Worm (Caenorhabditis elegans): Measurements from ENCODE around the gene pax-2.

pax-2 gene

DNA sequence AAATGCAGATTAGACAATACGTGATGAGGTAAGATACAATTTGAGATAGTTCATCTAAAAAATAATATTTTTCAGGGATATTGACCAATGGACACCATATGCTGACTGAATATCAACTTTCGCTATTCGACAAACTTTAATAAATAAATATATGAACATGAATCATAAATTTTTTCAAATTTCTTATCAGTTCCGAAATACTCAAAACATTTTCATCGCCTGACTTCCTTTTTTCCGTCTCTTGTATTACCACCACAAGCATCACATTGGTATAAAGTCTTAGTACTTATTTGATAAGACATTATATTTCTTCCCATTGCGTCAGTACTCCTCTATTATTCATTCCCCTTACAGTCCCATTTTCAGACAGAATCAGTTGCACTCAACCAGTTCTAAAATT, 52.0 kb downstream of the pax-2 start, which contains the start of the genes K08D10.10 and R07C12.1:
Gene K08D10.10 (plus strand): TSS at position 93 of the 400 bp plus-strand sequence.
Gene R07C12.1 (plus strand): TSS at position 314 of the 400 bp plus-strand sequence.
- TF ChIP-seq fos-1 (tag; optimal IDR thresholded peaks at IDR 0.05) = no peak
- TF ChIP-seq jun-1 (tag; optimal IDR thresholded peaks at IDR 0.05) = peak; percentile 10
- TF ChIP-seq elt-2 (tag; optimal IDR thresholded peaks at IDR 0.05) = peak; percentile 74

DNA sequence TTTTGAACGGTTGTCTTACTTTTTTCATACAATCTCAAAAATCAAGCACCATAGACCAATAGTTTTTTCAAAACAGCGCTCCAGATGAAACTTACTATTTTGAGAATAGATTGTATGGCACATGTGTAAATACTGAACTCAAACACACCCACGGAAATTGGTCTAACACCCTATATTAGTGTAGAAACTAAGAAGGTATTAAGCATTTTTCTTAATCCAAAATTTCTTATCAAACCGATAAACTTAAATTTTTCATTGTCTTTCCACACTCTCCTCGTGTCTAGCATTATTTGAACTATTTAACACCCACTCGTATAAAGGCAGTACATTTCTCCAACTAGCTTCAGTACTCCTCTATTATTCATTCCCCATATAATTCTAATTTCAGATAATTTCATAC, 54.0 kb downstream of the pax-2 start:
- peak; percentile 51 for TF ChIP-seq elt-2 (tag; optimal IDR thresholded peaks at IDR 0.05)
- TF ChIP-seq ztf-4 (tag; optimal IDR thresholded peaks at IDR 0.05) = no peak
- TF ChIP-seq fkh-2 (tag; optimal IDR thresholded peaks at IDR 0.05) = no peak

Measured in whole organism, L3 larva.